Fruit fly (Drosophila melanogaster): ENCODE data around the gene mei-217.

Gene mei-217

DNA sequence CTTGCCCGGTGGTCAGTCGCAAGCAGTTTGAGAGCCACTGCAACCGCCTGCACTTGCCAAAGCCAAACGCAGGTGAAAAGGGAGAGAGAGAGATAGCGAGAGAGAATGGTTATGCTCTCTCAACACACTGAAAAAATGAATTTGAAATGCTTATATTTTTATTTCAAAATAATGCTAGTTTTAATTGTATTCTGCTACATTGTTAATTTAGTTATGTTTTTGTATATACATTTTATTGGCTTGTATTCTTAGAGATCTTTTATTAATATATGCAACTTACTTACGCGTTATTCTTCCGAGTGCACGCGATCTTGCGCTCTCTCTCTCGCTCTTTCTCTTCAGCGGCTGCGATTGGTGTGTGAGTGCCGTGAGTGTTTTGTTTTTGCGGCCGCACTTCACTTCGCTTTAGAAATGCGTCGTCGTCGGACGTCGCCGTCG, 35.7 kb upstream of the mei-217 start (continued):
- TF ChIP-seq Sox15 (GFP tag; optimal IDR thresholded peaks at IDR 0.05) (peak; percentile 84), dsx (GFP tag; optimal IDR thresholded peaks at IDR 0.05; ENCODE audit: poor library complexity, severe bottlenecking) (peak; percentile 99), ss (GFP tag; optimal IDR thresholded peaks at IDR 0.05) (peak; percentile 98), CG8319 (GFP tag; optimal IDR thresholded peaks at IDR 0.05) (peak; percentile 97), CG6854 (GFP tag; optimal IDR thresholded peaks at IDR 0.05) (peak; percentile 97), CG11902 (GFP tag; optimal IDR thresholded peaks at IDR 0.05) (peak; percentile 95), CG11294 (GFP tag; IDR thresholded peaks at IDR 0.05) (peak; percentile 98), Hr4 (GFP tag; optimal IDR thresholded peaks at IDR 0.05) (peak; percentile 97), CG11762 (GFP tag; optimal IDR thresholded peaks at IDR 0.05; ENCODE audit: insufficient read depth) (peak; percentile 98), fkh (GFP tag; optimal IDR thresholded peaks at IDR 0.05) (peak; percentile 69), CG34406 (GFP tag; optimal IDR thresholded peaks at IDR 0.05) (peak; percentile 85), CG32006 (GFP tag; optimal IDR thresholded peaks at IDR 0.05) (no peak), Lpt (GFP tag; optimal IDR thresholded peaks at IDR 0.05) (no peak), svp (GFP tag) (peak; percentile 100), eg (GFP tag; IDR thresholded peaks at IDR 0.05) (peak; percentile 99), Sox14 (GFP tag; optimal IDR thresholded peaks at IDR 0.05) (peak; percentile 37), CG10631 (GFP tag; optimal IDR thresholded peaks at IDR 0.05) (peak; percentile 88), esn (GFP tag; optimal IDR thresholded peaks at IDR 0.05) (peak; percentile 13), CG31627 (GFP tag; optimal IDR thresholded peaks at IDR 0.05) (no peak), CG10669 (GFP tag; optimal IDR thresholded peaks at IDR 0.05) (peak; percentile 97), acj6 (GFP tag; optimal IDR thresholded peaks at IDR 0.05) (peak; percentile 49), Sox102F (GFP tag; optimal IDR thresholded peaks at IDR 0.05) (no peak), Eip78C (GFP tag) (peak; percentile 100), vri (GFP tag; optimal IDR thresholded peaks at IDR 0.05) (peak; percentile 31), Gug (GFP tag; IDR thresholded peaks at IDR 0.05) (peak; percentile 99), CG4318 (GFP tag; optimal IDR thresholded peaks at IDR 0.05) (peak; percentile 38), CG3919 (GFP tag; optimal IDR thresholded peaks at IDR 0.05) (peak; percentile 98), Eip93F (GFP tag; optimal IDR thresholded peaks at IDR 0.05) (peak; percentile 96), fd85E (GFP tag; optimal IDR thresholded peaks at IDR 0.05) (peak; percentile 92), dac (GFP tag; optimal IDR thresholded peaks at IDR 0.05) (no peak), CG6276 (GFP tag; optimal IDR thresholded peaks at IDR 0.05) (peak; percentile 97), CG7368 (GFP tag; optimal IDR thresholded peaks at IDR 0.05) (peak; percentile 98), Ets96B (tag; optimal IDR thresholded peaks at IDR 0.05) (peak; percentile 97), Hr39 (GFP tag; optimal IDR thresholded peaks at IDR 0.05) (no peak), Ets21C (GFP tag; optimal IDR thresholded peaks at IDR 0.05) (no peak), CG8119 (GFP tag; IDR thresholded peaks at IDR 0.05) (0 out of 3 replicates have a peak, but pooled peaks have one; percentile 15), OdsH (GFP tag; optimal IDR thresholded peaks at IDR 0.05) (peak; percentile 34), CG15336 (GFP tag; IDR thresholded peaks at IDR 0.05) (peak; percentile 100), lz (GFP tag; optimal IDR thresholded peaks at IDR 0.05) (peak; percentile 90), spab (GFP tag; optimal IDR thresholded peaks at IDR 0.05) (peak; percentile 95), fd59A (GFP tag; optimal IDR thresholded peaks at IDR 0.05) (no peak), CG6163 (GFP tag; IDR thresholded peaks at IDR 0.05) (peak; percentile 99)

DNA sequence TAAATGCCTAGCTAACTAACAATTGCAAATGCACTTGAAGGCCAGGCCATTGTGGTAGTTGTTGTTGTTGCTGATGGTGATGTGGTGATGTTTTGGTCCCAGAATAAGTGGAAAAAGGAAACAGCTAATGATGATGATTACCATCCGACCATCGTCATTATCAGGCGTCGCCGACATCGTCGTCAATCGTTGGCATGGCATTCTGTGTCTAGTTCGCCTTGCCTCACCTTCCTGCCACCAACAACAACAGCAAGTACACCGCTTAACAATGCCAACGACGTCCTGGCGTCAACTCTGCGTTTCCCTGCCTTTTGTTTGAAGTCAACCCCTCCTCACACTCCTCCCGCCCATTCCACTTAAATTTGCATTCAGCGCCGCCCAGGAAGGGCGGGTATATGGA, 34.8 kb upstream of the mei-217 start:
- TF ChIP-seq CG6163 (GFP tag; IDR thresholded peaks at IDR 0.05) (peak; percentile 38; the same call in 2 of the 3 replicates), CG6854 (GFP tag; optimal IDR thresholded peaks at IDR 0.05) (no peak), CG10631 (GFP tag; optimal IDR thresholded peaks at IDR 0.05) (no peak), CG15336 (GFP tag; IDR thresholded peaks at IDR 0.05) (no peak), CG10669 (GFP tag; optimal IDR thresholded peaks at IDR 0.05) (no peak), Eip75B (GFP tag; optimal IDR thresholded peaks at IDR 0.05) (no peak), Blimp-1 (GFP tag; optimal IDR thresholded peaks at IDR 0.05) (no peak), Ets21C (GFP tag; optimal IDR thresholded peaks at IDR 0.05) (no peak)
